Worm (Caenorhabditis elegans): ENCODE data around the gene uroc-1.

The uroc-1 gene

DNA sequence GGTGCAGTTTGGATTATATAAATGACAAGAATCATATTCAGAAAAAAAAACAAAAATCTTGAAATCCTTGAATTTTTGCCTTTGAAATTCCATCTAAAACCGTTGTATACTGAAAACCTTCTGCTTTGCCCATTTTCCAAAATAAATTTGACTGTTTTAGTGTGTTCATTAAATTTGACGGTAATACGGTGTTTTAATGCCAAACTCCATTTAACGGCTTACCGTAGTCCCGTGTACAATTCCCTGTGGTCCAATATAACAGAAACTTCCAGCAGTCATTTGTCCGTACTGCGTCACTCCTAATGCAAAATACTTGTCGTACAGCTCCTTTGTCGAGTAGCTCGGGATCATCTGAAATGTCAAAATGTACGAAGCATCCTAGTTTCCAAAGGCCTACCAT is 2.0 kb downstream of the uroc-1 start:
- no peak for TF ChIP-seq sptf-1 (tag; optimal IDR thresholded peaks at IDR 0.05)
- no peak for TF ChIP-seq zag-1 (tag; optimal IDR thresholded peaks at IDR 0.05)
- TF ChIP-seq efl-1 (optimal IDR thresholded peaks at IDR 0.05) = no peak
- no peak for TF ChIP-seq efl-1 (GFP tag; optimal IDR thresholded peaks at IDR 0.05 in 1 of 2)
- no peak for TF ChIP-seq nhr-28 (tag; optimal IDR thresholded peaks at IDR 0.05)
- no peak for TF ChIP-seq nhr-90 (tag; optimal IDR thresholded peaks at IDR 0.05; ENCODE audit: poor library complexity)
- no peak for TF ChIP-seq unc-98 (GFP tag; IDR thresholded peaks at IDR 0.05)
- TF ChIP-seq irx-1 (tag; optimal IDR thresholded peaks at IDR 0.05) = no peak
- no peak for TF ChIP-seq unc-130 (tag; optimal IDR thresholded peaks at IDR 0.05)
- TF ChIP-seq ztf-4 (tag; optimal IDR thresholded peaks at IDR 0.05) = no peak
- no peak for TF ChIP-seq ztf-11 (tag; optimal IDR thresholded peaks at IDR 0.05)
- TF ChIP-seq mdl-1 (tag; optimal IDR thresholded peaks at IDR 0.05) = no peak
- no peak for TF ChIP-seq snu-23 (GFP tag; optimal IDR thresholded peaks at IDR 0.05)
- TF ChIP-seq tbx-2 (tag; optimal IDR thresholded peaks at IDR 0.05) = no peak
- TF ChIP-seq ceh-88 (GFP tag; IDR thresholded peaks at IDR 0.05) = no peak
- TF ChIP-seq unc-62 (GFP tag; optimal IDR thresholded peaks at IDR 0.05) = no peak
- TF ChIP-seq nhr-19 (GFP tag; conservative IDR thresholded peaks at IDR 0.05) = no peak
- no peak for TF ChIP-seq ama-1 (optimal IDR thresholded peaks at IDR 0.05)
- TF ChIP-seq sup-37 (GFP tag; optimal IDR thresholded peaks at IDR 0.05) = no peak
- TF ChIP-seq C04F5.9 (tag; optimal IDR thresholded peaks at IDR 0.05) = no peak
- no peak for TF ChIP-seq nhr-77 (tag; optimal IDR thresholded peaks at IDR 0.05)

DNA sequence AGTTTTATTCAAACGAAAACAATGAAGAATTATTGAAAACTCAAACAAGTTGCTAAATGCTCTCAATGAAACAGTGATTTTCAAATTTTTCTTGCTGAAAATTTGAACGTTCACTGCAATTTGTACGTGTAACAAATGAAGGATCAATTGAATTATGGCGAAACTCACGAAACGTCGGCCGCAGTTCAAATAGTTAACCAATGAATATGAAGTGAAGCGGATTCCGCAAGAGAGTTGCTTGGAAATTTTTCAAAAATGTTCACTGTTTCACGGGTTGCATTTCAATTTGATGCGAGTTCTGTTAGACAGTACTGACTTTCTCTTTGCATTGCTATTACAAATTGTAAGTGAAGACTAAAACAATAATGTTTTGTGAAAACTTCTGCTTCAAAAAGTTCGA is 7.6 kb downstream of the uroc-1 start:
- TF ChIP-seq snu-23 (GFP tag; optimal IDR thresholded peaks at IDR 0.05) (no peak), blmp-1 (tag; optimal IDR thresholded peaks at IDR 0.05) (no peak), unc-98 (GFP tag; IDR thresholded peaks at IDR 0.05) (no peak)

DNA sequence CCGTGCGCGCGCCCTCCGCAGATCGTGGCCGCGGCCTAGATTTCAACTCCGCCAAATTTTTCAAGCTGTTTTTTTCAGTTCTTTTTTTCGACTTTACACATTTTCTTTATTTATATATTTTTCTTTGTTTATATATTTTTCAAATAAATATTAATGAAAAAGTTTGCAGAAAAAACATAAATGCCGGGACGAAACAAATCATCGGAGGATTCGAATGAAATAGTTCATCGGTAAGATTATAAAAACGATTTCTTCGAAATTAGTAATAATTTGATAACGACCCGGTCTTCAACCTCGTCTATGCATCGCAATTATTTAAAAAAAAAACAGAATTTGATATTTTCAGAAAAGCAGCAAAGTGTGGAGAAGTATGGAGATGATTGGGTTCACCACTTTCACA is 9.2 kb downstream of the uroc-1 start, which contains the start of gene Y51H4A.6:
Gene Y51H4A.6 (plus strand): TSS at position 301 of the 400 bp plus-strand sequence.
- TF ChIP-seq nhr-12 (tag; optimal IDR thresholded peaks at IDR 0.05) = no peak
- TF ChIP-seq ces-1 (GFP tag; optimal IDR thresholded peaks at IDR 0.05) = no peak
- TF ChIP-seq nhr-19 (GFP tag; conservative IDR thresholded peaks at IDR 0.05) = no peak
- no peak for TF ChIP-seq swsn-7 (tag; optimal IDR thresholded peaks at IDR 0.05)
- TF ChIP-seq isw-1 (GFP tag; IDR thresholded peaks at IDR 0.05) = no peak
- TF ChIP-seq ceh-90 (tag; optimal IDR thresholded peaks at IDR 0.05) = no peak

DNA sequence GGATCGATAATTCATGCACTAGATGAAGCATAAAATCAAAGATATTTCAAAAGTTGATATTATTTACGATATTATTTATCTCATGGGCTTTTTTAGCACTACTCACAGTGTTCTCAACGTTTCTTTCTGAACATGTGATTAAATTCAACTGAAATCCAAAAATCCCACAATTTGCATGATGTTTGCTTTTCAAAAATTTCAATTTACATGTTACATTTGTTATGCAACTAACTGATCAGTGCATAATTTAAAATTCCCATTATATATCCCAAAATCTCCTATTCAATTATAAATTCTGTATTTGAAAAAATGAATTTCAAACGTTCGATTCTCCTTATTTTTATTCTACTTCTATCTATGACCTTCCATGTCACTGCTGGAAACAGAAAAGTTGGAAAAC is 14.2 kb downstream of the uroc-1 start, which contains the start of gene Y51H4A.937:
Gene Y51H4A.937 (plus strand): TSS at position 301 of the 400 bp plus-strand sequence.
- TF ChIP-seq nhr-76 (tag; optimal IDR thresholded peaks at IDR 0.05) = no peak
- TF ChIP-seq dsc-1 (tag; optimal IDR thresholded peaks at IDR 0.05) = no peak
- no peak for TF ChIP-seq zip-4 (GFP tag; optimal IDR thresholded peaks at IDR 0.05)
- no peak for TF ChIP-seq nhr-19 (GFP tag; conservative IDR thresholded peaks at IDR 0.05)
- no peak for TF ChIP-seq ceh-88 (GFP tag; IDR thresholded peaks at IDR 0.05)
- TF ChIP-seq zag-1 (tag; optimal IDR thresholded peaks at IDR 0.05) = no peak
- no peak for TF ChIP-seq egl-27 (tag; optimal IDR thresholded peaks at IDR 0.05)

DNA sequence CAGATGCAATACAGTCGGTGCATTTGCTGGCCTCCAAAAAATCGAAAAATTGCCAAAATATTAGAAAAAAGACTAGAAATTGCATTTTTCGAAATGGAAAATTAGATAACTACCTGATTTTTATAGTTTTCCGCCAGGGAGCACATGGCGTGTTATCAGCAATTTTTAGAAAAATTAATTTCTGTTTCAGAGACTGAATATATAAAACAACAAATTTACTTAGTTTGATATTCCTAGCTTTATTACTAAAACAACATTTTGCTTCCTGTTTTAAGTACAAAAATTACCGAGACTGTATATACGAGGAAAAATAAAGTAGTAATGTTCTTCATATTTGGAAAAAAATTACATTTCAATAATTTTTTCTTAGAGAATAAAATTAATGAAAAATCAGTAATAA is 16.5 kb downstream of the uroc-1 start, which contains the start of gene Y51H4A.5:
Gene Y51H4A.5 (minus strand): TSS at position 101 of the 400 bp plus-strand sequence.
- TF ChIP-seq Y116A8C.19 (tag; optimal IDR thresholded peaks at IDR 0.05; ENCODE audit: borderline replicate concordance) (no peak), pag-3 (tag; optimal IDR thresholded peaks at IDR 0.05; ENCODE audit: borderline replicate concordance, insufficient read depth) (no peak), nhr-47 (tag; optimal IDR thresholded peaks at IDR 0.05) (no peak), alr-1 (tag; optimal IDR thresholded peaks at IDR 0.05; ENCODE audit: borderline replicate concordance) (no peak), dpl-1 (GFP tag; optimal IDR thresholded peaks at IDR 0.05) (no peak), egl-13 (tag; optimal IDR thresholded peaks at IDR 0.05) (no peak), rnt-1 (tag; optimal IDR thresholded peaks at IDR 0.05) (no peak), ceh-88 (GFP tag; IDR thresholded peaks at IDR 0.05) (no peak), hlh-4 (tag; optimal IDR thresholded peaks at IDR 0.05) (no peak), blmp-1 (tag; optimal IDR thresholded peaks at IDR 0.05) (no peak), nhr-76 (tag; optimal IDR thresholded peaks at IDR 0.05) (no peak), unc-62 (GFP tag; optimal IDR thresholded peaks at IDR 0.05) (no peak)
